Worm (Caenorhabditis elegans): ENCODE results near the gene W01G7.4.
A peak's percentile ranks its signal among the peaks of the same experiment; 100 is the strongest.

The W01G7.4 gene

DNA sequence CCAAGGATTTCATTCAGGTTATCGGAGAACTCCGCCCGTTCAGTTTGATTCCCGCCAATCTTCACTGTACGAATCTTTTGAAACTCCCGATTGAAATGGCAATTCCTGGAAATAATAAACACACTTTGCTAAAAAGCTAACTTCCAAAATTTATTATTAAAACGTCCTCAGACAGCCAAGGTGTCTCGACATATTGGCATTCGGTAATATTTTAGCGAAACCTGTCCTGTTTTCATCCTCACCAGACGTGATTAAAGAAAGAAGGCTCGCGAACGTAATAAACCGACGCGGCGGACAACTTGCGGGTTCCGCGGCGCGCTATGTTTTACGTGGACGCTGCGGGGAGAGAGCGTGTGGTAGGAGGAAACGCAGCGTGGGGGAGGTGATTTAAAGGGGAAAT lies 42.3 kb upstream of the W01G7.4 start (continued):
- TF ChIP-seq F23B12.7 (tag; optimal IDR thresholded peaks at IDR 0.05; ENCODE audit: insufficient read depth) = peak; percentile 81
- TF ChIP-seq lin-35 (GFP tag; optimal IDR thresholded peaks at IDR 0.05) = peak in 2 of 3 experiments; percentile 18 to 75
- peak; percentile 60 for TF ChIP-seq unc-130 (GFP tag; optimal IDR thresholded peaks at IDR 0.05)
- TF ChIP-seq snpc-1.3 (tag; optimal IDR thresholded peaks at IDR 0.05; ENCODE audit: insufficient read depth) = peak; percentile 97
- TF ChIP-seq F55B11.4 (tag; optimal IDR thresholded peaks at IDR 0.05; ENCODE audit: borderline replicate concordance, insufficient read depth) = no peak
- TF ChIP-seq madf-3 (GFP tag; IDR thresholded peaks at IDR 0.05) = peak; percentile 37; the same call in 1 of the 2 replicates
- TF ChIP-seq gei-17 (GFP tag; optimal IDR thresholded peaks at IDR 0.05) = peak; percentile 81
- peak; percentile 54 for TF ChIP-seq F22D6.2 (tag; optimal IDR thresholded peaks at IDR 0.05)
- TF ChIP-seq pbrm-1 (GFP tag; IDR thresholded peaks at IDR 0.05) = peak; percentile 97
- TF ChIP-seq mcd-1 (GFP tag; IDR thresholded peaks at IDR 0.05) = peak; percentile 92
- TF ChIP-seq let-526 (GFP tag; IDR thresholded peaks at IDR 0.05) = no peak
- peak; percentile 6 to 28 for TF ChIP-seq rec-8 (tag; optimal IDR thresholded peaks at IDR 0.05)
- peak; percentile 89 for TF ChIP-seq rcor-1 (GFP tag; IDR thresholded peaks at IDR 0.05)
- TF ChIP-seq egl-44 (GFP tag; IDR thresholded peaks at IDR 0.05) = no peak
- peak; percentile 71 for TF ChIP-seq F33H1.4 (GFP tag; IDR thresholded peaks at IDR 0.05)
- peak; percentile 74 for TF ChIP-seq ztf-18 (tag; optimal IDR thresholded peaks at IDR 0.05)
- 0 out of 2 replicates have a peak, but pooled peaks have one; percentile 25 for TF ChIP-seq ceh-91 (GFP tag; IDR thresholded peaks at IDR 0.05)
- peak; percentile 62 for TF ChIP-seq Y53G8AR.9 (GFP tag; conservative IDR thresholded peaks at IDR 0.05)
- TF ChIP-seq ama-1 (optimal IDR thresholded peaks at IDR 0.05) = peak; percentile 99
- peak; percentile 5 to 38 for TF ChIP-seq ama-1 (GFP tag; optimal IDR thresholded peaks at IDR 0.05)
- peak; percentile 46 for TF ChIP-seq sptf-2 (GFP tag; optimal IDR thresholded peaks at IDR 0.05)
- TF ChIP-seq bed-1 (GFP tag; IDR thresholded peaks at IDR 0.05) = no peak
- TF ChIP-seq lir-1 (GFP tag; conservative IDR thresholded peaks at IDR 0.05) = no peak
- TF ChIP-seq fkh-3 (tag; optimal IDR thresholded peaks at IDR 0.05) = peak; percentile 28
- peak; percentile 80 for TF ChIP-seq ceh-100 (GFP tag; IDR thresholded peaks at IDR 0.05)
- TF ChIP-seq F10E7.11 (tag; optimal IDR thresholded peaks at IDR 0.05) = peak; percentile 40
- TF ChIP-seq B0035.1 (tag; optimal IDR thresholded peaks at IDR 0.05) = peak; percentile 37
- no peak for TF ChIP-seq bed-2 (GFP tag; IDR thresholded peaks at IDR 0.05)
- TF ChIP-seq lsl-1 (GFP tag; optimal IDR thresholded peaks at IDR 0.05) = peak; percentile 80
- TF ChIP-seq rpc-1 (optimal IDR thresholded peaks at IDR 0.05) = no peak
- peak; percentile 10 for TF ChIP-seq rpc-1 (tag; optimal IDR thresholded peaks at IDR 0.05)
- peak; percentile 88 for TF ChIP-seq F49E8.2 (tag; optimal IDR thresholded peaks at IDR 0.05; ENCODE audit: insufficient read depth)
- TF ChIP-seq unc-62 (GFP tag; optimal IDR thresholded peaks at IDR 0.05) = no peak
- TF ChIP-seq egl-18 (GFP tag; IDR thresholded peaks at IDR 0.05) = no peak
- TF ChIP-seq hlh-12 (tag; optimal IDR thresholded peaks at IDR 0.05) = peak; percentile 5
- no peak for TF ChIP-seq attf-3 (GFP tag; conservative IDR thresholded peaks at IDR 0.05)
- TF ChIP-seq Y56A3A.18 (GFP tag; IDR thresholded peaks at IDR 0.05) = peak; percentile 93
- peak; percentile 93 for TF ChIP-seq B0336.3 (GFP tag; IDR thresholded peaks at IDR 0.05)
- TF ChIP-seq die-1 (tag; optimal IDR thresholded peaks at IDR 0.05) = no peak
- no peak for TF ChIP-seq sea-2 (GFP tag; IDR thresholded peaks at IDR 0.05)
- TF ChIP-seq lin-40 (tag; optimal IDR thresholded peaks at IDR 0.05) = peak; percentile 89
- no peak for TF ChIP-seq B0019.2 (GFP tag; conservative IDR thresholded peaks at IDR 0.05)
- TF ChIP-seq chd-7 (tag; optimal IDR thresholded peaks at IDR 0.05) = peak; percentile 75
- TF ChIP-seq F37B4.10 (GFP tag; IDR thresholded peaks at IDR 0.05) = no peak
- peak; percentile 12 for TF ChIP-seq attf-5 (GFP tag; optimal IDR thresholded peaks at IDR 0.05)
- TF ChIP-seq athp-1 (tag; optimal IDR thresholded peaks at IDR 0.05) = peak; percentile 64
- TF ChIP-seq T26A5.8 (tag; optimal IDR thresholded peaks at IDR 0.05) = peak; percentile 78
- peak; percentile 74 for TF ChIP-seq lin-26 (GFP tag; IDR thresholded peaks at IDR 0.05)
- no peak for TF ChIP-seq lag-1 (GFP tag; IDR thresholded peaks at IDR 0.05)
